Worm (Caenorhabditis elegans) whole organism, young adult: Measurements from ENCODE around the gene T05G5.4.

Experiments used
- B0019.2 ChIP-seq: fragments of 200-800 bp; sonication (Bioruptor generic); conservative IDR thresholded peaks from 2 replicates; pipeline ENCODE4 v1.3.6; 2022; ENCODE audit warnings: missing genetic modification reagents, missing genetic modification characterization, missing compliant biosample characterization
- B0035.1 ChIP-seq: sonication (generic microtip); optimal IDR thresholded peaks from 2 replicates; lab custom pipeline; 2016; ENCODE audit warnings: missing genetic modification characterization, mild to moderate bottlenecking, missing compliant biosample characterization, missing genotype, missing genetic modification reagents
- B0336.3 ChIP-seq: fragments of 200-800 bp; sonication (Bioruptor generic); IDR thresholded peaks from 2 replicates; pipeline ENCODE4 v1.3.6; 2022; ENCODE audit warnings: missing genetic modification characterization, missing compliant biosample characterization
- C06A6.2 ChIP-seq: fragments of 200-800 bp; sonication (Bioruptor generic); conservative IDR thresholded peaks from 2 replicates; pipeline ENCODE4 v1.3.6; 2022; ENCODE audit warnings: missing genetic modification characterization, missing compliant biosample characterization
- C17E4.6 ChIP-seq: fragments of 200-800 bp; sonication (Bioruptor generic); IDR thresholded peaks from 2 replicates; pipeline ENCODE4 v1.3.6; 2022; ENCODE audit warnings: missing genetic modification reagents, missing genetic modification characterization, missing compliant biosample characterization
- D2030.7 ChIP-seq: fragments of 200-800 bp; sonication (Bioruptor generic); IDR thresholded peaks from 2 replicates; pipeline ENCODE4 v1.3.6; 2022; ENCODE audit warnings: missing genetic modification reagents, missing genetic modification characterization, missing compliant biosample characterization
- F10E7.11 ChIP-seq: sonication (generic microtip); optimal IDR thresholded peaks from 2 replicates; lab custom pipeline; 2017; ENCODE audit warnings: mild to moderate bottlenecking, missing genetic modification characterization, moderate library complexity, missing compliant biosample characterization
- F33H1.4 ChIP-seq: fragments of 200-800 bp; sonication (Bioruptor generic); IDR thresholded peaks from 2 replicates; pipeline ENCODE4 v1.3.6; 2022; ENCODE audit warnings: missing genetic modification reagents, missing genetic modification characterization, missing compliant biosample characterization
- F39B2.1 ChIP-seq: fragments of 200-800 bp; sonication (Bioruptor generic); IDR thresholded peaks from 2 replicates; pipeline ENCODE4 v1.3.6; 2022; ENCODE audit warnings: missing genetic modification reagents, missing genetic modification characterization, missing compliant biosample characterization
- F49E8.2 ChIP-seq: sonication (generic microtip); optimal IDR thresholded peaks from 3 replicates; lab custom pipeline; 2017; ENCODE audit warnings: missing genetic modification characterization, mild to moderate bottlenecking, missing compliant biosample characterization, antibody characterized with exemption, moderate library complexity; ENCODE audit not compliant: insufficient read depth
- K12H6.12 ChIP-seq: fragments of 200-800 bp; sonication (Bioruptor generic); optimal IDR thresholded peaks from 2 replicates; lab custom pipeline; 2018; ENCODE audit warnings: mild to moderate bottlenecking, missing genetic modification characterization, missing compliant biosample characterization
- Y56A3A.18 ChIP-seq: fragments of 200-800 bp; sonication (Bioruptor generic); IDR thresholded peaks from 2 replicates; pipeline ENCODE4 v1.3.6; 2022; ENCODE audit warnings: missing genetic modification reagents, missing genetic modification characterization, missing compliant biosample characterization
- Y67H2A.10 ChIP-seq: fragments of 200-800 bp; sonication (Bioruptor generic); conservative IDR thresholded peaks from 2 replicates; pipeline ENCODE4 v1.3.6; 2022; ENCODE audit warnings: missing genetic modification reagents, missing genetic modification characterization, missing compliant biosample characterization
- Y95B8A.8 ChIP-seq: fragments of 200-800 bp; sonication (Bioruptor generic); IDR thresholded peaks from 2 replicates; pipeline ENCODE4 v1.3.6; 2022; ENCODE audit warnings: missing genetic modification reagents, missing genetic modification characterization, missing compliant biosample characterization
- ZK185.1 ChIP-seq: sonication (generic microtip); optimal IDR thresholded peaks from 2 replicates; lab custom pipeline; 2016; ENCODE audit warnings: mild to moderate bottlenecking, missing genetic modification characterization, missing compliant biosample characterization; ENCODE audit not compliant: poor library complexity, severe bottlenecking
- ccch-3 ChIP-seq: fragments of 200-800 bp; sonication (Bioruptor generic); optimal IDR thresholded peaks from 2 replicates; lab custom pipeline; 2018; ENCODE audit warnings: mild to moderate bottlenecking, missing genetic modification characterization, missing compliant biosample characterization
- ceh-40 ChIP-seq: fragments of 200-800 bp; sonication (Bioruptor generic); IDR thresholded peaks from 2 replicates; pipeline ENCODE4 v1.3.6; 2022; ENCODE audit warnings: missing genetic modification characterization, missing compliant biosample characterization
- dox-1 ChIP-seq: fragments of 200-800 bp; sonication (Bioruptor generic); IDR thresholded peaks from 2 replicates; pipeline ENCODE4 v1.3.6; 2022; ENCODE audit warnings: missing genetic modification reagents, missing genetic modification characterization, missing compliant biosample characterization
- dpff-1 ChIP-seq: sonication (generic microtip); optimal IDR thresholded peaks from 2 replicates; lab custom pipeline; 2017; ENCODE audit warnings: mild to moderate bottlenecking, missing genetic modification characterization, missing compliant biosample characterization
- egl-44 ChIP-seq: fragments of 200-800 bp; sonication (Bioruptor generic); IDR thresholded peaks from 2 replicates; pipeline ENCODE4 v1.3.6; 2022; ENCODE audit warnings: missing genetic modification reagents, missing genetic modification characterization, missing compliant biosample characterization
- egrh-3 ChIP-seq: fragments of 200-800 bp; sonication (Bioruptor generic); IDR thresholded peaks from 2 replicates; pipeline ENCODE4 v1.3.6; 2022; ENCODE audit warnings: missing genetic modification reagents, missing genetic modification characterization, missing compliant biosample characterization
- ets-4 ChIP-seq: fragments of 200-800 bp; sonication (Bioruptor generic); optimal IDR thresholded peaks from 2 replicates; lab custom pipeline; 2018; ENCODE audit warnings: mild to moderate bottlenecking, missing genetic modification characterization, missing compliant biosample characterization
- hlh-26 ChIP-seq: fragments of 200-800 bp; sonication (Bioruptor generic); conservative IDR thresholded peaks from 2 replicates; pipeline ENCODE4 v1.3.6; 2022; ENCODE audit warnings: missing genetic modification reagents, missing genetic modification characterization, missing compliant biosample characterization
- hmg-20 ChIP-seq: fragments of 200-800 bp; sonication (Bioruptor generic); IDR thresholded peaks from 2 replicates; pipeline ENCODE4 v1.3.6; 2022; ENCODE audit warnings: missing genetic modification reagents, missing genetic modification characterization, missing compliant biosample characterization
- hsf-1 ChIP-seq: fragments of 200-800 bp; sonication (Bioruptor generic); IDR thresholded peaks from 2 replicates; pipeline ENCODE4 v1.3.6; 2022; ENCODE audit warnings: missing genetic modification reagents, missing genetic modification characterization, missing compliant biosample characterization
- let-607 ChIP-seq, 2 experiments: fragments of 200-800 bp in 1 of 2; sonication (Bioruptor generic) in 1 of 2; sonication (generic microtip) in 1 of 2; optimal IDR thresholded peaks; 2 replicates each; lab custom pipeline; 2016 to 2018; ENCODE audit warnings: mild to moderate bottlenecking in 2 of 2, missing compliant biosample characterization in 2 of 2, missing genetic modification characterization in 2 of 2, moderate library complexity in 2 of 2, missing genotype in 1 of 2
- lin-40 ChIP-seq: sonication (generic microtip); optimal IDR thresholded peaks from 2 replicates; lab custom pipeline; 2016; ENCODE audit warnings: missing genetic modification characterization, mild to moderate bottlenecking, missing compliant biosample characterization, missing genotype, missing genetic modification reagents
- lsy-27 ChIP-seq: sonication (generic microtip); optimal IDR thresholded peaks from 2 replicates; lab custom pipeline; 2017; ENCODE audit warnings: missing genetic modification characterization, mild to moderate bottlenecking, missing compliant biosample characterization, antibody characterized with exemption, missing genotype, borderline replicate concordance; ENCODE audit not compliant: insufficient read depth
- madf-3 ChIP-seq: fragments of 200-800 bp; sonication (Bioruptor generic); IDR thresholded peaks from 2 replicates; pipeline ENCODE4 v1.3.6; 2022; ENCODE audit warnings: missing genetic modification reagents, missing genetic modification characterization, missing compliant biosample characterization
- madf-8 ChIP-seq: fragments of 200-800 bp; sonication (Bioruptor generic); conservative IDR thresholded peaks from 2 replicates; pipeline ENCODE4 v1.3.6; 2022; ENCODE audit warnings: missing genetic modification reagents, missing genetic modification characterization, missing compliant biosample characterization
- mcd-1 ChIP-seq: fragments of 200-800 bp; sonication (Bioruptor generic); IDR thresholded peaks from 2 replicates; pipeline ENCODE4 v1.3.6; 2022; ENCODE audit warnings: missing genetic modification reagents, missing genetic modification characterization, missing compliant biosample characterization
- mel-28 ChIP-seq: sonication (generic microtip); optimal IDR thresholded peaks from 2 replicates; lab custom pipeline; 2016; ENCODE audit warnings: borderline replicate concordance, mild to moderate bottlenecking, missing genetic modification characterization, missing compliant biosample characterization
- nfya-1 ChIP-seq: sonication (generic microtip); optimal IDR thresholded peaks from 2 replicates; lab custom pipeline; 2017; ENCODE audit warnings: antibody characterized with exemption, missing compliant biosample characterization, missing genetic modification characterization, borderline replicate concordance; ENCODE audit not compliant: insufficient read depth
- nfya-2 ChIP-seq: fragments of 200-800 bp; sonication (Bioruptor generic); IDR thresholded peaks from 2 replicates; pipeline ENCODE4 v1.3.6; 2022; ENCODE audit warnings: missing genetic modification reagents, missing genetic modification characterization, missing compliant biosample characterization
- nhr-120 ChIP-seq: fragments of 200-800 bp; sonication (Bioruptor generic); IDR thresholded peaks from 2 replicates; pipeline ENCODE4 v1.3.6; 2022; ENCODE audit warnings: missing genetic modification characterization, missing compliant biosample characterization
- pbrm-1 ChIP-seq: fragments of 200-800 bp; sonication (Bioruptor generic); IDR thresholded peaks from 2 replicates; pipeline ENCODE4 v1.3.6; 2022; ENCODE audit warnings: missing genetic modification reagents, missing genetic modification characterization, missing compliant biosample characterization
- repo-1 ChIP-seq: sonication (generic microtip); optimal IDR thresholded peaks from 2 replicates; lab custom pipeline; 2017; ENCODE audit warnings: mild to moderate bottlenecking, missing genetic modification characterization, missing compliant biosample characterization
- sea-2 ChIP-seq: fragments of 200-800 bp; sonication (Bioruptor generic); IDR thresholded peaks from 2 replicates; pipeline ENCODE4 v1.3.6; 2022; ENCODE audit warnings: missing genetic modification characterization, missing compliant biosample characterization
- snpc-1.3 ChIP-seq: sonication (generic microtip); optimal IDR thresholded peaks from 2 replicates; lab custom pipeline; 2017; ENCODE audit warnings: missing genetic modification characterization, mild to moderate bottlenecking, missing compliant biosample characterization, antibody characterized with exemption, moderate library complexity, missing genotype, missing genetic modification reagents; ENCODE audit not compliant: insufficient read depth
- snpc-3.4 ChIP-seq: sonication (generic microtip); optimal IDR thresholded peaks from 2 replicates; lab custom pipeline; 2017; ENCODE audit warnings: missing genetic modification characterization, mild to moderate bottlenecking, missing compliant biosample characterization, antibody characterized with exemption, moderate library complexity, missing genotype, missing genetic modification reagents
- somi-1 ChIP-seq: fragments of 200-800 bp; sonication (Bioruptor generic); optimal IDR thresholded peaks from 2 replicates; lab custom pipeline; 2018; ENCODE audit warnings: mild to moderate bottlenecking, missing genetic modification characterization, missing compliant biosample characterization
- tbp1 ChIP-seq: fragments of 200-800 bp; sonication (Bioruptor generic); optimal IDR thresholded peaks from 2 replicates; lab custom pipeline; 2018; ENCODE audit warnings: mild to moderate bottlenecking, missing genetic modification characterization, missing compliant biosample characterization
- tbx-9 ChIP-seq: sonication (generic microtip); optimal IDR thresholded peaks from 2 replicates; lab custom pipeline; 2016; ENCODE audit warnings: borderline replicate concordance, missing genetic modification characterization, inconsistent platforms, missing compliant biosample characterization
- unc-130 ChIP-seq: sonication (generic microtip); optimal IDR thresholded peaks from 2 replicates; lab custom pipeline; 2016; ENCODE audit warnings: missing genetic modification reagents, missing genetic modification characterization, missing compliant biosample characterization
- ztf-28 ChIP-seq: fragments of 200-800 bp; sonication (Bioruptor generic); IDR thresholded peaks from 2 replicates; pipeline ENCODE4 v1.3.6; 2022; ENCODE audit warnings: missing genetic modification reagents, missing genetic modification characterization, missing compliant biosample characterization
- ztf-3 ChIP-seq: fragments of 200-800 bp; sonication (Bioruptor generic); optimal IDR thresholded peaks from 2 replicates; lab custom pipeline; 2018; ENCODE audit warnings: mild to moderate bottlenecking, missing genetic modification characterization, missing compliant biosample characterization

Gene T05G5.4

ce11 chrIII:9748694-9749093, at the start of gene T05G5.4 (continued):
- TF ChIP-seq ceh-40 (no peak), lin-40 (no peak), ztf-28 (GFP tag; lab: Robert Waterston, UW) (no peak), hsf-1 (no peak), C06A6.2 (no peak), egrh-3 (no peak), F39B2.1 (GFP tag; lab: Robert Waterston, UW) (peak; percentile 62; the same call in 1 of the 2 replicates), F49E8.2 (tag; lab: Kevin White, UChicago) (no peak), dox-1 (GFP tag; lab: Robert Waterston, UW) (no peak), dpff-1 (tag; lab: Kevin White, UChicago) (no peak), K12H6.12 (no peak), Y95B8A.8 (0 out of 2 replicates have a peak, but pooled peaks have one; percentile 22), ccch-3 (no peak), pbrm-1 (GFP tag; lab: Robert Waterston, UW) (no peak), ztf-3 (GFP tag; lab: Kevin White, UChicago) (no peak), lsy-27 (tag; lab: Kevin White, UChicago) (no peak), B0336.3 (GFP tag; lab: Robert Waterston, UW) (0 out of 2 replicates have a peak, but pooled peaks have one; percentile 47), nfya-2 (GFP tag; lab: Robert Waterston, UW) (no peak), ets-4 (GFP tag; lab: Kevin White, UChicago) (no peak), Y56A3A.18 (GFP tag; lab: Robert Waterston, UW) (no peak; the same call in 1 of the 2 replicates), Y67H2A.10 (GFP tag; lab: Robert Waterston, UW) (no peak), hlh-26 (no peak), nfya-1 (no peak), hmg-20 (GFP tag; lab: Robert Waterston, UW) (no peak), snpc-1.3 (peak; percentile 46), B0035.1 (tag; lab: Kevin White, UChicago) (no peak), repo-1 (no peak), nhr-120 (GFP tag; lab: Robert Waterston, UW) (no peak), egl-44 (no peak), unc-130 (GFP tag; lab: Kevin White, UChicago) (peak; percentile 12), B0019.2 (no peak), F33H1.4 (GFP tag; lab: Robert Waterston, UW) (no peak), D2030.7 (GFP tag; lab: Robert Waterston, UW) (no peak), tbp1 (peak; percentile 20), sea-2 (GFP tag; lab: Robert Waterston, UW) (no peak), ZK185.1 (no peak), somi-1 (GFP tag; lab: Kevin White, UChicago) (no peak), tbx-9 (tag; lab: Kevin White, UChicago) (no peak), snpc-3.4 (tag; lab: Kevin White, UChicago) (peak; percentile 4), C17E4.6 (GFP tag; lab: Robert Waterston, UW) (peak; percentile 46; the same call in 1 of the 2 replicates), mel-28 (tag; lab: Kevin White, UChicago) (no peak), madf-8 (GFP tag; lab: Robert Waterston, UW) (no peak), let-607 (tag; optimal IDR thresholded peaks at IDR 0.05; lab: Kevin White, UChicago) (no peak), mcd-1 (peak; percentile 43; the same call in 1 of the 2 replicates), F10E7.11 (tag; lab: Kevin White, UChicago) (no peak), madf-3 (GFP tag; lab: Robert Waterston, UW) (0 out of 2 replicates have a peak, but pooled peaks have one; percentile 38)
